Worm (Caenorhabditis elegans) whole organism, L3 larva: ENCODE data around the gene F25D1.5.

Experiments used
- R02D3.7 ChIP-seq: fragments of 150-350 bp; optimal IDR thresholded peaks from 2 replicates; lab custom pipeline; 2014; ENCODE audit warnings: missing biosample characterization, missing genetic modification characterization
- ceh-82 ChIP-seq: fragments of 150-350 bp; optimal IDR thresholded peaks from 2 replicates; lab custom pipeline; 2014; ENCODE audit warnings: missing biosample characterization, missing genetic modification characterization
- ceh-9 ChIP-seq: sonication (generic microtip); optimal IDR thresholded peaks from 2 replicates; lab custom pipeline; 2018; ENCODE audit warnings: missing biosample characterization, missing genetic modification characterization
- elt-2 ChIP-seq: sonication (generic microtip); optimal IDR thresholded peaks from 2 replicates; lab custom pipeline; 2016; ENCODE audit warnings: missing genetic modification reagents, mild to moderate bottlenecking, missing genetic modification characterization, missing compliant biosample characterization
- jun-1 ChIP-seq: fragments of 150-350 bp; optimal IDR thresholded peaks from 2 replicates; lab custom pipeline; 2014; ENCODE audit warnings: missing biosample characterization, missing genetic modification reagents, missing genetic modification characterization
- lin-39 ChIP-seq: fragments of 150-350 bp; optimal IDR thresholded peaks from 2 replicates; lab custom pipeline; 2018; ENCODE audit warnings: missing biosample characterization, missing genetic modification reagents, missing genetic modification characterization
- lsy-12 ChIP-seq: sonication (generic microtip); optimal IDR thresholded peaks from 2 replicates; lab custom pipeline; 2016; ENCODE audit warnings: mild to moderate bottlenecking, missing genetic modification characterization, missing compliant biosample characterization
- nhr-11 ChIP-seq: fragments of 150-350 bp; optimal IDR thresholded peaks from 2 replicates; lab custom pipeline; 2014; ENCODE audit warnings: missing biosample characterization, missing genetic modification characterization
- nhr-23 ChIP-seq: fragments of 150-350 bp; optimal IDR thresholded peaks from 2 replicates; lab custom pipeline; 2014; ENCODE audit warnings: missing biosample characterization, missing genetic modification reagents, missing genetic modification characterization
- nhr-25 ChIP-seq: sonication (generic microtip); optimal IDR thresholded peaks from 2 replicates; lab custom pipeline; 2017; ENCODE audit warnings: missing biosample characterization, missing genetic modification characterization
- nhr-28 ChIP-seq: fragments of 150-350 bp; optimal IDR thresholded peaks from 2 replicates; lab custom pipeline; 2014; ENCODE audit warnings: missing biosample characterization, missing genetic modification characterization
- nhr-43 ChIP-seq: sonication (generic microtip); optimal IDR thresholded peaks from 2 replicates; lab custom pipeline; 2016; ENCODE audit warnings: mild to moderate bottlenecking, missing genetic modification characterization, missing compliant biosample characterization; ENCODE audit not compliant: poor library complexity, severe bottlenecking
- nhr-67 ChIP-seq: fragments of 150-350 bp; optimal IDR thresholded peaks from 2 replicates; lab custom pipeline; 2014; ENCODE audit warnings: missing biosample characterization, missing genetic modification characterization
- nhr-77 ChIP-seq: fragments of 150-350 bp; optimal IDR thresholded peaks from 2 replicates; lab custom pipeline; 2014; ENCODE audit warnings: missing biosample characterization, missing genetic modification characterization
- pqm-1 ChIP-seq: fragments of 150-350 bp; optimal IDR thresholded peaks from 2 replicates; lab custom pipeline; 2017; ENCODE audit warnings: missing biosample characterization, missing genetic modification characterization, inconsistent platforms
- sea-2 ChIP-seq: fragments of 150-350 bp; sonication (generic microtip); optimal IDR thresholded peaks from 4 replicates; lab custom pipeline; 2014; ENCODE audit warnings: missing biosample characterization, missing genetic modification reagents, missing genetic modification characterization
- snpc-4 ChIP-seq: fragments of 150-350 bp; optimal IDR thresholded peaks from 2 replicates; lab custom pipeline; 2014; ENCODE audit warnings: missing biosample characterization, missing genetic modification characterization
- tbx-2 ChIP-seq: sonication (generic microtip); optimal IDR thresholded peaks from 2 replicates; lab custom pipeline; 2016; ENCODE audit warnings: mild to moderate bottlenecking, missing genetic modification characterization, missing compliant biosample characterization
- unc-39 ChIP-seq: sonication (generic microtip); optimal IDR thresholded peaks from 4 replicates; lab custom pipeline; 2017; ENCODE audit warnings: missing biosample characterization, missing genetic modification characterization
- unc-62 ChIP-seq: fragments of 150-350 bp; sonication (generic microtip); optimal IDR thresholded peaks from 4 replicates; lab custom pipeline; 2014; ENCODE audit warnings: missing biosample characterization, missing genetic modification reagents, missing genetic modification characterization
- zag-1 ChIP-seq: fragments of 150-350 bp; optimal IDR thresholded peaks from 2 replicates; lab custom pipeline; 2014; ENCODE audit warnings: missing biosample characterization, missing genetic modification characterization

Gene F25D1.5

ce11 chrV:10503011-10503410 lies 43.6 kb downstream of the F25D1.5 start, which contains the start of gene C35A5.11:
TSS of gene C35A5.11 (minus strand) at chrV:10503111.
- TF ChIP-seq nhr-11 (no peak), nhr-23 (peak; percentile 45), R02D3.7 (tag; lab: Kevin White, UChicago) (no peak), unc-62 (GFP tag; lab: Kevin White, UChicago) (no peak)
- TF ChIP-seq, all 47 proteins: peak for 1

ce11 chrV:10501295-10501694 lies 45.3 kb downstream of the F25D1.5 start, which contains the start of gene C35A5.3:
TSS of gene C35A5.3 (minus strand) at chrV:10501395.
- no peak for TF ChIP-seq nhr-11
- TF ChIP-seq nhr-28: no peak
- no peak for TF ChIP-seq pqm-1 (tag; lab: Kevin White, UChicago)
- TF ChIP-seq zag-1: no peak
- no peak for TF ChIP-seq ceh-82
- TF ChIP-seq jun-1 (tag; lab: Kevin White, UChicago): no peak
- no peak for TF ChIP-seq nhr-67
- TF ChIP-seq tbx-2 (tag; lab: Kevin White, UChicago): no peak
- no peak for TF ChIP-seq R02D3.7 (tag; lab: Kevin White, UChicago)
- TF ChIP-seq lin-39 (tag; lab: Kevin White, UChicago): no peak
- TF ChIP-seq nhr-77 (tag; lab: Kevin White, UChicago): no peak
- TF ChIP-seq nhr-25: no peak
- TF ChIP-seq unc-39: no peak
- TF ChIP-seq sea-2 (GFP tag; lab: Kevin White, UChicago): no peak
- TF ChIP-seq elt-2 (tag; lab: Kevin White, UChicago): no peak
- TF ChIP-seq nhr-43: no peak
- TF ChIP-seq lsy-12: no peak
- TF ChIP-seq, all 47 proteins: peak for 0

- no peak for TF ChIP-seq ceh-9
- no peak for TF ChIP-seq snpc-4 (tag; lab: Kevin White, UChicago)
Observed at ce11 chrV:10496733-10497132, 49.9 kb downstream of the F25D1.5 start, which contains the start of gene C35A5.4. TSS of gene C35A5.4 (plus strand) at chrV:10497033.
